Fruit fly (Drosophila melanogaster) whole organism, embryonic: ENCODE measurements around the gene CG6785.
A peak's percentile ranks its signal among the peaks of the same experiment; 100 is the strongest.

Source experiments
- Asciz ChIP-seq: fragments of 200-800 bp; sonication (Bioruptor generic); optimal IDR thresholded peaks from 2 replicates; lab custom pipeline; 2017; ENCODE audit warnings: missing biosample characterization, mild to moderate bottlenecking, missing genetic modification characterization, missing genetic modification reagents
- Awh ChIP-seq: fragments of 200-800 bp; sonication (Bioruptor generic); IDR thresholded peaks from 2 replicates; pipeline ENCODE4, ENCODE4 v1.3.6; 2022; ENCODE audit warnings: missing biosample characterization, missing genetic modification characterization
- BtbVII ChIP-seq: fragments of 200-800 bp; sonication (Bioruptor generic); optimal IDR thresholded peaks from 3 replicates; lab custom pipeline; 2017; ENCODE audit warnings: missing biosample characterization, mild to moderate bottlenecking, missing genetic modification characterization
- CG10147 ChIP-seq: fragments of 200-800 bp; sonication (Bioruptor generic); optimal IDR thresholded peaks from 2 replicates; lab custom pipeline; 2019; ENCODE audit warnings: missing biosample characterization, mild to moderate bottlenecking, missing genetic modification characterization, moderate library complexity
- CG10274 ChIP-seq: fragments of 200-800 bp; sonication (Bioruptor generic); optimal IDR thresholded peaks from 3 replicates; lab custom pipeline; 2017; ENCODE audit warnings: missing biosample characterization, mild to moderate bottlenecking, missing genetic modification characterization
- CG12744 ChIP-seq: fragments of 200-800 bp; sonication (Bioruptor generic); optimal IDR thresholded peaks from 2 replicates; lab custom pipeline; 2016; ENCODE audit warnings: missing biosample characterization, missing genetic modification characterization
- CG13296 ChIP-seq: fragments of 200-800 bp; sonication (Bioruptor generic); optimal IDR thresholded peaks from 3 replicates; lab custom pipeline; 2018; ENCODE audit warnings: missing biosample characterization, mild to moderate bottlenecking, missing genetic modification characterization
- CG13624 ChIP-seq: fragments of 200-800 bp; sonication (Bioruptor generic); optimal IDR thresholded peaks from 2 replicates; lab custom pipeline; 2016; ENCODE audit warnings: missing biosample characterization, missing genetic modification characterization
- CG13894 ChIP-seq: fragments of 200-800 bp; sonication (Bioruptor generic); optimal IDR thresholded peaks from 3 replicates; lab custom pipeline; 2018; ENCODE audit warnings: missing biosample characterization, mild to moderate bottlenecking, missing genetic modification characterization, moderate library complexity
- CG14014 ChIP-seq: fragments of 200-800 bp; sonication (Bioruptor generic); IDR thresholded peaks from 2 replicates; pipeline ENCODE4 v1.3.6; 2022; ENCODE audit warnings: missing biosample characterization, missing genetic modification characterization
- CG1602 ChIP-seq: fragments of 200-800 bp; sonication (Bioruptor generic); optimal IDR thresholded peaks from 3 replicates; lab custom pipeline; 2016; ENCODE audit warnings: missing biosample characterization, missing genetic modification characterization
- CG17359 ChIP-seq: fragments of 200-800 bp; sonication (Bioruptor generic); optimal IDR thresholded peaks from 3 replicates; lab custom pipeline; 2018; ENCODE audit warnings: missing biosample characterization, mild to moderate bottlenecking, missing genetic modification characterization, moderate library complexity
- CG17829 ChIP-seq: fragments of 200-800 bp; optimal IDR thresholded peaks from 2 replicates; lab custom pipeline; 2019; ENCODE audit warnings: missing biosample characterization, mild to moderate bottlenecking, missing genetic modification characterization, moderate library complexity
- CG18262 ChIP-seq: fragments of 200-800 bp; optimal IDR thresholded peaks from 3 replicates; lab custom pipeline; 2019; ENCODE audit warnings: missing biosample characterization, mild to moderate bottlenecking, missing genetic modification characterization, moderate library complexity
- CG1832 ChIP-seq: fragments of 200-800 bp; sonication (Bioruptor generic); optimal IDR thresholded peaks from 2 replicates; lab custom pipeline; 2017; ENCODE audit warnings: missing biosample characterization, mild to moderate bottlenecking, missing genetic modification characterization, inconsistent platforms
- CG2199 ChIP-seq: fragments of 200-800 bp; sonication (Bioruptor generic); IDR thresholded peaks from 3 replicates; pipeline ENCODE4 v1.3.6; 2022; ENCODE audit warnings: missing biosample characterization, missing genetic modification characterization
- CG2678 ChIP-seq: fragments of 200-800 bp; sonication (Bioruptor generic); optimal IDR thresholded peaks from 3 replicates; lab custom pipeline; 2019; ENCODE audit warnings: missing biosample characterization, mild to moderate bottlenecking, missing genetic modification characterization, moderate library complexity
- CG43689 ChIP-seq: fragments of 200-800 bp; sonication (Bioruptor generic); IDR thresholded peaks from 2 replicates; pipeline ENCODE4 v1.3.6; 2022; ENCODE audit warnings: missing biosample characterization, missing genetic modification characterization
- CG4854 ChIP-seq: fragments of 200-800 bp; sonication (Bioruptor generic); optimal IDR thresholded peaks from 2 replicates; lab custom pipeline; 2016; ENCODE audit warnings: missing biosample characterization, missing genetic modification characterization, inconsistent platforms
- CG6765 ChIP-seq: fragments of 200-800 bp; sonication (Bioruptor generic); optimal IDR thresholded peaks from 3 replicates; lab custom pipeline; 2017; ENCODE audit warnings: missing biosample characterization, mild to moderate bottlenecking, missing genetic modification characterization
- CG7372 ChIP-seq: fragments of 200-800 bp; sonication (Bioruptor generic); IDR thresholded peaks from 2 replicates; pipeline ENCODE4 v1.3.6; 2022; ENCODE audit warnings: missing biosample characterization, missing genetic modification characterization
- CG8478 ChIP-seq: fragments of >200 bp; optimal IDR thresholded peaks from 2 replicates; lab custom pipeline; 2018
- CG8924 ChIP-seq: fragments of 200-800 bp; optimal IDR thresholded peaks from 3 replicates; lab custom pipeline; 2019; ENCODE audit warnings: missing biosample characterization, mild to moderate bottlenecking, missing genetic modification characterization, moderate library complexity
- CG8944 ChIP-seq: fragments of 200-800 bp; sonication (Bioruptor generic); optimal IDR thresholded peaks from 3 replicates; lab custom pipeline; 2016; ENCODE audit warnings: missing biosample characterization, missing genetic modification characterization
- CG9609 ChIP-seq: fragments of 200-800 bp; sonication (Bioruptor generic); optimal IDR thresholded peaks from 3 replicates; lab custom pipeline; 2016; ENCODE audit warnings: missing biosample characterization, missing genetic modification characterization
- E2f2 ChIP-seq: fragments of 200-800 bp; sonication (Bioruptor generic); IDR thresholded peaks from 2 replicates; pipeline ENCODE4 v1.3.6; 2022; ENCODE audit warnings: missing biosample characterization, missing genetic modification characterization
- Fer1 ChIP-seq: fragments of 200-800 bp; sonication (Bioruptor generic); optimal IDR thresholded peaks from 2 replicates; lab custom pipeline; 2017; ENCODE audit warnings: missing biosample characterization, mild to moderate bottlenecking, missing genetic modification characterization
- Hr3 ChIP-seq: fragments of 200-800 bp; sonication (Bioruptor generic); optimal IDR thresholded peaks from 3 replicates; lab custom pipeline; 2016; ENCODE audit warnings: missing biosample characterization, missing genetic modification characterization
- Hr51 ChIP-seq, 2 experiments: fragments of 200-800 bp; sonication (Bioruptor generic); optimal IDR thresholded peaks; 2 replicates in 1 of 2; 3 replicates in 1 of 2; lab custom pipeline; 2016 to 2018; ENCODE audit warnings: missing biosample characterization in 2 of 2, missing genetic modification characterization in 2 of 2, mild to moderate bottlenecking in 1 of 2, moderate library complexity in 1 of 2
- Hr78 ChIP-seq, 2 experiments: fragments of 200-800 bp in 1 of 2; fragments of >200 bp in 1 of 2; sonication (Bioruptor generic) in 1 of 2; optimal IDR thresholded peaks; 2 replicates each; lab custom pipeline; 2017 to 2019; ENCODE audit warnings: missing biosample characterization in 2 of 2, missing genetic modification characterization in 2 of 2, mild to moderate bottlenecking in 1 of 2, moderate library complexity in 1 of 2
- NFAT ChIP-seq: fragments of 200-800 bp; sonication (Bioruptor generic); IDR thresholded peaks from 2 replicates; pipeline ENCODE4 v1.3.6; 2022; ENCODE audit warnings: missing biosample characterization, missing genetic modification characterization
- NfI ChIP-seq: fragments of 200-800 bp; sonication (Bioruptor generic); optimal IDR thresholded peaks from 3 replicates; lab custom pipeline; 2018; ENCODE audit warnings: missing biosample characterization, mild to moderate bottlenecking, missing genetic modification characterization, moderate library complexity
- Ptx1 ChIP-seq: fragments of 200-800 bp; sonication (Bioruptor generic); IDR thresholded peaks from 2 replicates; pipeline ENCODE4 v1.3.6; 2022; ENCODE audit warnings: missing biosample characterization, missing genetic modification characterization
- ac ChIP-seq: fragments of 200-800 bp; sonication (Bioruptor generic); optimal IDR thresholded peaks from 3 replicates; lab custom pipeline; 2017; ENCODE audit warnings: missing biosample characterization, mild to moderate bottlenecking, missing genetic modification characterization
- bsh ChIP-seq, 2 experiments: fragments of 200-800 bp; sonication (Bioruptor generic); optimal IDR thresholded peaks; 2 replicates each; lab custom pipeline; 2017 to 2018; ENCODE audit warnings: mild to moderate bottlenecking in 2 of 2, missing biosample characterization in 2 of 2, missing genetic modification characterization in 2 of 2, moderate library complexity in 1 of 2
- caup ChIP-seq: fragments of 200-800 bp; sonication (Bioruptor generic); optimal IDR thresholded peaks from 3 replicates; lab custom pipeline; 2017; ENCODE audit warnings: missing biosample characterization, mild to moderate bottlenecking, missing genetic modification characterization, moderate library complexity; ENCODE audit not compliant: severe bottlenecking
- chif ChIP-seq, 2 experiments: fragments of 200-800 bp; sonication (Bioruptor generic); optimal IDR thresholded peaks; 3 replicates each; lab custom pipeline; 2016; ENCODE audit warnings: missing biosample characterization in 2 of 2, missing genetic modification characterization in 2 of 2
- fd3F ChIP-seq: fragments of 200-800 bp; sonication (Bioruptor generic); optimal IDR thresholded peaks from 2 replicates; lab custom pipeline; 2018; ENCODE audit warnings: missing biosample characterization, mild to moderate bottlenecking, missing genetic modification characterization, moderate library complexity
- insv ChIP-seq, 2 experiments: fragments of 200-800 bp; sonication (Bioruptor generic); optimal IDR thresholded peaks; 3 replicates each; lab custom pipeline; 2016 to 2018; ENCODE audit warnings: missing biosample characterization in 2 of 2, missing genetic modification characterization in 2 of 2
- maf-S ChIP-seq: fragments of 200-800 bp; sonication (Bioruptor generic); optimal IDR thresholded peaks from 2 replicates; lab custom pipeline; 2016; ENCODE audit warnings: missing biosample characterization, missing genetic modification characterization
- mirr ChIP-seq: fragments of 200-800 bp; sonication (Bioruptor generic); optimal IDR thresholded peaks from 3 replicates; lab custom pipeline; 2018; ENCODE audit warnings: missing biosample characterization, mild to moderate bottlenecking, missing genetic modification characterization
- nmo ChIP-seq: fragments of 200-800 bp; sonication (Bioruptor generic); optimal IDR thresholded peaks from 2 replicates; lab custom pipeline; 2018; ENCODE audit warnings: missing biosample characterization, mild to moderate bottlenecking, missing genetic modification characterization, moderate library complexity
- onecut ChIP-seq: fragments of 200-800 bp; sonication (Bioruptor generic); IDR thresholded peaks from 2 replicates; pipeline ENCODE4 v1.3.6; 2022; ENCODE audit warnings: missing biosample characterization, missing genetic modification characterization
- org-1 ChIP-seq: fragments of 200-800 bp; sonication (Bioruptor generic); optimal IDR thresholded peaks from 2 replicates; lab custom pipeline; 2017; ENCODE audit warnings: missing biosample characterization, missing genetic modification characterization
- pb ChIP-seq: fragments of 200-800 bp; sonication (Bioruptor generic); optimal IDR thresholded peaks from 3 replicates; lab custom pipeline; 2016; ENCODE audit warnings: missing biosample characterization, missing genetic modification characterization
- slou ChIP-seq: fragments of 200-800 bp; sonication (Bioruptor generic); optimal IDR thresholded peaks from 3 replicates; lab custom pipeline; 2016; ENCODE audit warnings: missing biosample characterization, missing genetic modification characterization
- sqz ChIP-seq: fragments of 200-800 bp; sonication (Bioruptor generic); optimal IDR thresholded peaks from 3 replicates; lab custom pipeline; 2018; ENCODE audit warnings: missing biosample characterization, mild to moderate bottlenecking, missing genetic modification characterization
- zen2 ChIP-seq: fragments of 200-800 bp; sonication (Bioruptor generic); IDR thresholded peaks from 3 replicates; pipeline ENCODE4 v1.3.6; 2022; ENCODE audit warnings: missing biosample characterization, missing genetic modification characterization; ENCODE audit not compliant: partially characterized antibody

The CG6785 gene

dm6 chr2L:12006397-12007330, 38.3 kb downstream of the CG6785 start (continued):
- TF ChIP-seq CG18262 (peak; percentile 99), CG2199 (GFP tag; lab: Robert Waterston, UW) (no peak), Ptx1 (GFP tag; lab: Robert Waterston, UW) (no peak), CG13624 (GFP tag; lab: Kevin White, UChicago) (peak; percentile 66), CG1602 (peak; percentile 93), CG12744 (GFP tag; lab: Kevin White, UChicago) (peak; percentile 52), slou (GFP tag; lab: Kevin White, UChicago) (peak; percentile 89), org-1 (GFP tag; lab: Kevin White, UChicago) (peak; percentile 93), pb (peak; percentile 26), Awh (GFP tag; lab: Robert Waterston, UW) (no peak), CG7372 (no peak), CG43689 (GFP tag; lab: Robert Waterston, UW) (no peak), E2f2 (GFP tag; lab: Robert Waterston, UW) (no peak), BtbVII (GFP tag; lab: Kevin White, UChicago) (peak; percentile 97), CG9609 (GFP tag; lab: Kevin White, UChicago) (peak; percentile 35), bsh (GFP tag; optimal IDR thresholded peaks at IDR 0.05; lab: Kevin White, UChicago) (peak; percentile 80 to 94), sqz (GFP tag; lab: Kevin White, UChicago) (peak; percentile 81), CG2678 (tag; lab: Kevin White, UChicago) (peak; percentile 99), NFAT (GFP tag; lab: Robert Waterston, UW) (no peak), CG4854 (peak; percentile 53), CG17359 (peak; percentile 90), CG8478 (lab: Kevin White, UChicago) (peak; percentile 52), CG8944 (peak; percentile 38), CG14014 (no peak), ac (GFP tag; lab: Kevin White, UChicago) (peak; percentile 37), CG13894 (tag; lab: Kevin White, UChicago) (peak; percentile 45), chif (GFP tag; optimal IDR thresholded peaks at IDR 0.05; lab: Kevin White, UChicago) (peak; percentile 65 to 75), CG10274 (peak; percentile 95), CG8924 (tag; lab: Kevin White, UChicago) (peak; percentile 98), maf-S (peak; percentile 47), CG13296 (GFP tag; lab: Kevin White, UChicago) (peak; percentile 98), NfI (GFP tag; lab: Kevin White, UChicago) (peak; percentile 91), Hr51 (GFP tag; optimal IDR thresholded peaks at IDR 0.05; lab: Kevin White, UChicago) (peak; percentile 41 to 96), Hr3 (GFP tag; lab: Kevin White, UChicago) (peak; percentile 97), onecut (peak; percentile 71), insv (GFP tag; optimal IDR thresholded peaks at IDR 0.05; lab: Kevin White, UChicago) (peak in 1 of 2 experiments; percentile 47), CG1832 (GFP tag; lab: Kevin White, UChicago) (peak; percentile 94), CG6765 (peak; percentile 91), nmo (GFP tag; lab: Kevin White, UChicago) (peak; percentile 99), Asciz (GFP tag; lab: Kevin White, UChicago) (peak; percentile 93), mirr (GFP tag; lab: Kevin White, UChicago) (peak; percentile 97), caup (peak; percentile 94), fd3F (peak; percentile 92), CG17829 (peak; percentile 97), CG10147 (GFP tag; lab: Kevin White, UChicago) (peak; percentile 95), Fer1 (peak; percentile 97), zen2 (GFP tag; lab: Robert Waterston, UW) (no peak), Hr78 (GFP tag; optimal IDR thresholded peaks at IDR 0.05; lab: Kevin White, UChicago) (peak in 1 of 2 experiments; percentile 33)
